Worm (Caenorhabditis elegans): ENCODE measurements around the gene asm-1.

Gene asm-1

DNA sequence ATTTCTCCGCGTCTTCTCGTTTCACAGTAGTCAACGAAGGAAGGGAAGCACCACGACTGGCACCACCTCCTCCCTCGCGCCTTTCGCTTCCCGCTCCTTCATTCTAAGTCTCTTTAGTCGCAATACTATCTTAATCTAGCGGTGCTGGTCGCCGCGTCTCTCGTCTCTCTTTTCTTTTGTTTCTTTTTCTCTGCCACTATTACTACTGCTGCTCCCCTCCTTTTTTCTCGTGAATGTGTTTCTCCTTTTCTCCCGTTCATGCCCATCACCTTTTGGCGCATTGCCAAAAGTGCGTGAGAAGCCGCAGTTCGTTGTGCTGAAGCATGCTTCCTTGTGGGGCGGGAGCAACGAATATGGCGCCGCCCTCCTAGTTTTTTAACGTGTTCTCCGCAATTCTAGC, 16.6 kb downstream of the asm-1 start (continued):
- no peak for TF ChIP-seq ztf-11 (tag; optimal IDR thresholded peaks at IDR 0.05)
- peak; percentile 0 for TF ChIP-seq ceh-32 (tag; optimal IDR thresholded peaks at IDR 0.05; ENCODE audit: poor library complexity)
- TF ChIP-seq F10B5.3 (tag; optimal IDR thresholded peaks at IDR 0.05) = peak; percentile 9
- no peak for TF ChIP-seq saeg-2 (GFP tag; IDR thresholded peaks at IDR 0.05)
- TF ChIP-seq unc-130 (GFP tag; optimal IDR thresholded peaks at IDR 0.05) = no peak
- TF ChIP-seq mdt-29 (GFP tag; IDR thresholded peaks at IDR 0.05) = no peak
- TF ChIP-seq cey-2 (tag; optimal IDR thresholded peaks at IDR 0.05; ENCODE audit: borderline replicate concordance, insufficient read depth) = no peak
- peak; percentile 63; the same call in 1 of the 2 replicates for TF ChIP-seq php-3 (GFP tag; IDR thresholded peaks at IDR 0.05)

ce11 chrII:6927034-6927433, 17.2 kb downstream of the asm-1 start:
- TF ChIP-seq aha-1 (tag) = peak; percentile 93
- no peak for TF ChIP-seq mes-2 (tag; optimal IDR thresholded peaks at IDR 0.05; ENCODE audit: poor library complexity, severe bottlenecking)
- TF ChIP-seq ceh-20 (GFP tag; IDR thresholded peaks at IDR 0.05) = 0 out of 2 replicates have a peak, but pooled peaks have one; percentile 16
- no peak for TF ChIP-seq nhr-237 (tag; optimal IDR thresholded peaks at IDR 0.05)
- TF ChIP-seq snpc-1.2 (GFP tag; IDR thresholded peaks at IDR 0.05) = no peak
- no peak for TF ChIP-seq php-3 (GFP tag; IDR thresholded peaks at IDR 0.05)
- no peak for TF ChIP-seq nhr-76 (tag; optimal IDR thresholded peaks at IDR 0.05)
- no peak for TF ChIP-seq Y48G9A.11 (GFP tag; IDR thresholded peaks at IDR 0.05)
- TF ChIP-seq ama-1 (optimal IDR thresholded peaks at IDR 0.05) = no peak
- TF ChIP-seq dmd-6 (GFP tag; IDR thresholded peaks at IDR 0.05) = peak; percentile 8; the same call in 1 of the 2 replicates
- no peak for TF ChIP-seq nhr-10 (tag; optimal IDR thresholded peaks at IDR 0.05)
- TF ChIP-seq hmg-1.1 (GFP tag; IDR thresholded peaks at IDR 0.05) = 0 out of 2 replicates have a peak, but pooled peaks have one; percentile 23
- no peak for TF ChIP-seq nhr-102 (tag; optimal IDR thresholded peaks at IDR 0.05)
- no peak for TF ChIP-seq ZK546.5 (tag; optimal IDR thresholded peaks at IDR 0.05)
- no peak for TF ChIP-seq Y75B8A.6 (GFP tag; IDR thresholded peaks at IDR 0.05)

- peak in 1 of 2 experiments; percentile 56 for TF ChIP-seq unc-62 (GFP tag; optimal IDR thresholded peaks at IDR 0.05 in 1 of 2)
- no peak for TF ChIP-seq unc-62 (tag; optimal IDR thresholded peaks at IDR 0.05)
- no peak for TF ChIP-seq madf-9 (GFP tag; conservative IDR thresholded peaks at IDR 0.05)
- TF ChIP-seq pqm-1 (tag; optimal IDR thresholded peaks at IDR 0.05) = peak; percentile 44
- TF ChIP-seq egl-27 (tag; optimal IDR thresholded peaks at IDR 0.05) = no peak
- peak; percentile 34 for TF ChIP-seq dmd-6 (GFP tag; IDR thresholded peaks at IDR 0.05)
- TF ChIP-seq mep-1 (tag; optimal IDR thresholded peaks at IDR 0.05) = no peak
- TF ChIP-seq hlh-30 (tag; optimal IDR thresholded peaks at IDR 0.05; ENCODE audit: insufficient read depth) = peak; percentile 68
- TF ChIP-seq sdz-12 (GFP tag; optimal IDR thresholded peaks at IDR 0.05) = no peak
- TF ChIP-seq dpl-1 (GFP tag; optimal IDR thresholded peaks at IDR 0.05) = no peak
- TF ChIP-seq arid-1 (GFP tag; conservative IDR thresholded peaks at IDR 0.05) = no peak
- no peak for TF ChIP-seq daf-16 (GFP tag; optimal IDR thresholded peaks at IDR 0.05)
- peak; percentile 11 for TF ChIP-seq daf-16 (tag; optimal IDR thresholded peaks at IDR 0.05)
- no peak for TF ChIP-seq nhr-25 (tag; optimal IDR thresholded peaks at IDR 0.05; ENCODE audit: borderline replicate concordance, insufficient read depth)
- 0 out of 2 replicates have a peak, but pooled peaks have one; percentile 12 for TF ChIP-seq php-3 (GFP tag; IDR thresholded peaks at IDR 0.05)
- TF ChIP-seq gei-8 (GFP tag; optimal IDR thresholded peaks at IDR 0.05) = no peak
- no peak for TF ChIP-seq lin-39 (tag; optimal IDR thresholded peaks at IDR 0.05)
- TF ChIP-seq nhr-10 (tag; optimal IDR thresholded peaks at IDR 0.05) = no peak
- TF ChIP-seq nhr-77 (tag; optimal IDR thresholded peaks at IDR 0.05) = peak; percentile 0
- TF ChIP-seq ceh-32 (tag; optimal IDR thresholded peaks at IDR 0.05; ENCODE audit: poor library complexity) = no peak
- no peak for TF ChIP-seq unc-130 (GFP tag; optimal IDR thresholded peaks at IDR 0.05)
- TF ChIP-seq cey-2 (tag; optimal IDR thresholded peaks at IDR 0.05; ENCODE audit: borderline replicate concordance, insufficient read depth) = no peak
- peak; percentile 33 for TF ChIP-seq aha-1 (tag)
- no peak for TF ChIP-seq F44E2.7 (GFP tag; IDR thresholded peaks at IDR 0.05)
- no peak for TF ChIP-seq daf-8 (GFP tag; IDR thresholded peaks at IDR 0.05)
- no peak for TF ChIP-seq nhr-76 (tag; optimal IDR thresholded peaks at IDR 0.05)
- no peak for TF ChIP-seq ceh-44 (GFP tag; IDR thresholded peaks at IDR 0.05)
- peak; percentile 17 for TF ChIP-seq hlh-11 (tag; optimal IDR thresholded peaks at IDR 0.05)
- 0 out of 2 replicates have a peak, but pooled peaks have one; percentile 35 for TF ChIP-seq lin-1 (GFP tag; IDR thresholded peaks at IDR 0.05)
- peak; percentile 72 for TF ChIP-seq nhr-28 (tag; optimal IDR thresholded peaks at IDR 0.05)
- no peak for TF ChIP-seq daf-12 (tag; optimal IDR thresholded peaks at IDR 0.05)
Observed at ce11 chrII:6927603-6928002, 17.7 kb downstream of the asm-1 start, which contains the start of gene F22D3.4. F22D3.4 (minus strand) TSS chrII:6927603.
